Fruit fly (Drosophila melanogaster): ENCODE results near the gene Vha100-5.

Vha100-5 gene

DNA sequence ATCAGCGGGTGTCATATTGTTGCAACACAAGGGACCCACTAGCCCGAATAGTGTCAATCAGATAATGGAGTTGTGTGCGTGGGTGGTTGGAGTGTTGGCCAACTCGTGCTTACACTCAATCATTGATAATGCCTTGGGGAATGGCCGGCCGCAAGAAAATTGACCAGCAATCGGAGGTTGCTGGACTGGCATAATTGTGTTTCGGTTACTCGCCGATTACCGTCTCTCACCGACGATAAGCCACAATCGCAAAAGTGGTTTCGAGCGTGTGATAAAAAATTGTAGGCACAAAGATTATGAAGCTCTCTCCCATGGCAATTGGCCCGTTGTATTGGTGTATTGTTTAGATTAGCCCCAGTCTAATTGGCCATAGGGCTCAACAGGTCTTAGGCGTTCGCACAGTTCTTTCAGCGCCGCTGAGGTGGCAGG lies at the start of gene Vha100-5:
Gene Vha100-5, plus strand, starts transcription at position 395 of the 429 bp plus-strand sequence.
- TF ChIP-seq insv (optimal IDR thresholded peaks at IDR 0.05) (no peak), Sin3A (optimal IDR thresholded peaks at IDR 0.05) (no peak)

DNA sequence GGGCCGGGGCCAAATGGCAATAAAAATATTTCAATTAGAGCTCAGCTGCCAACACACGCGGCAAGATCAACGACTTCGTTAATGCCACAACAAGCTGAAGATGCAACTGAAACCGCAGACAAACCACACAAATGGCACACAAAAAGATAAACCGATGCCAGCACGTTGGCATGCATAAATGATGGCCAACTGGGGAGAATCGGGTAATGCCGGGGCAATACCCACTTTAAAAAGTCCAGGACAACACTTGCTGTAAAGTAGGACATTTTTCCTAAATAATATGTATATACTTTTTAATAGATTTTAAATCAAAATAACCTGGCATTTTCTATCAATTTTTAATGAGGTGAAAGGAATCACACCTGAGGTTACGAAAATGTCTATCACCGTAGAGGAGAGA lies 44.2 kb upstream of the Vha100-5 start, which contains the start of gene CG4988:
Gene CG4988, plus strand, starts transcription at position 301 of the 400 bp plus-strand sequence.
- no peak for TF ChIP-seq h (optimal IDR thresholded peaks at IDR 0.05)
- no peak for TF ChIP-seq ttk (optimal IDR thresholded peaks at IDR 0.05)
- TF ChIP-seq Myc (optimal IDR thresholded peaks at IDR 0.05) = no peak
- TF ChIP-seq insv (optimal IDR thresholded peaks at IDR 0.05) = no peak
- TF ChIP-seq Sin3A (optimal IDR thresholded peaks at IDR 0.05) = no peak

DNA sequence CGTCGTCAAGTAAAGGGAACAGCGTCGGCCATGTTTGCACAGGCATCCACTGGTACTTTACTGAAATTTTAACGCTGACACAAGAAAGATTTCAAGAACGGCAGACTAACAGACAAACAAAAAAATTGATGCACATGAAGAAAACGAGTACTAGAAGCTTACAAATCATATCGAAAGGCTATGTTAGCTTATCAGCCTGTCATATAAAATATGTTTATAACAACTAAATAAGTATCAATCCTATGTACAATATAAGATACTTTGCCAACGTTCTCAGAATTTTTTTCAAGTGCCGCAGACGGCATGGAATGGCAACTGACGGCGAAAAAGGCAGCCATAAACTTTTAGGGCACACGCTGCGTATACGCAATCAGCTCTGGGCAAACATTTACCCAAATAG lies 36.9 kb upstream of the Vha100-5 start:
- TF ChIP-seq Myc (optimal IDR thresholded peaks at IDR 0.05) = no peak
- TF ChIP-seq ttk (optimal IDR thresholded peaks at IDR 0.05) = no peak
- TF ChIP-seq h (optimal IDR thresholded peaks at IDR 0.05) = no peak
- TF ChIP-seq psq (optimal IDR thresholded peaks at IDR 0.05) = no peak
- TF ChIP-seq insv (optimal IDR thresholded peaks at IDR 0.05) = no peak
- no peak for TF ChIP-seq Sin3A (optimal IDR thresholded peaks at IDR 0.05)

DNA sequence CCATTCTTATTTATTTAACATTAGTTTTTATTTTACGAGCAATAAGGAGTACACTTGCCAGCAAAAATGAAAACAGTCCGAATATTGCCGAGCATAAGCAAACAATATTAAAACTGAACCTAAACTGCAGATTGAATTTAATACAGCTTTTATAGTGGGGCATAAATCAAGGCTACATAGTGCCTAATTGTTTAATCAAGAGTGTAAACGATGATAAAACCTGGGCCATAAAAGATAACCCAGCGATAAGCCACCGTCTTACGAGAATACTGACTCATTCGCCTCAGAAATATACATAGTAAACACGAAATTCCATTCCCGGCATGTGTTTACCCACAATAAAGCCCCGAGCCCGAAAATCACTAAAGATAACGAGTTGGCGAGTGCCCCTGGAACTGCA lies 2.8 kb upstream of the Vha100-5 start:
- TF ChIP-seq Sin3A (optimal IDR thresholded peaks at IDR 0.05) = no peak
- no peak for TF ChIP-seq psq (optimal IDR thresholded peaks at IDR 0.05)
- no peak for TF ChIP-seq insv (optimal IDR thresholded peaks at IDR 0.05)
- TF ChIP-seq Myc (optimal IDR thresholded peaks at IDR 0.05) = no peak
- TF ChIP-seq ttk (optimal IDR thresholded peaks at IDR 0.05) = no peak
- no peak for TF ChIP-seq h (optimal IDR thresholded peaks at IDR 0.05)

DNA sequence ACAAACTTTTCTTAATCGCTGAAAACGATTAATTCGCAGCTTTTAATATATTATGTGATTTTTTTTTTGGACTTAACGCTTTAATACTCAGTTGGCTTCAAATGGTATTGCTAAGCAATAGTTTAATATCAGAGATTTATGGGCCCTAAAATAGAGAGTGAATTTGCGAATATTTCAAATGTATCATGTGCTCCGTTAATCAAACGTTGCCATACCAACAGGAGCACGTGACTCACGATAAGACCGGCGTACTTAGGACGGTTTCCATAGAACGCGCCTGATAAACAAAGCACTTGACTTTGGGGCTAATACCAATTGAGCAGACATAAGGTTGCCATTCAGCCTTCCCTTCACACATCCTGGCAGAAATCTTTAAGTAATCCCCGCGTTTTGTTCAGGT lies 1.1 kb upstream of the Vha100-5 start:
- TF ChIP-seq Sin3A (optimal IDR thresholded peaks at IDR 0.05) (no peak), Myc (optimal IDR thresholded peaks at IDR 0.05) (no peak)

DNA sequence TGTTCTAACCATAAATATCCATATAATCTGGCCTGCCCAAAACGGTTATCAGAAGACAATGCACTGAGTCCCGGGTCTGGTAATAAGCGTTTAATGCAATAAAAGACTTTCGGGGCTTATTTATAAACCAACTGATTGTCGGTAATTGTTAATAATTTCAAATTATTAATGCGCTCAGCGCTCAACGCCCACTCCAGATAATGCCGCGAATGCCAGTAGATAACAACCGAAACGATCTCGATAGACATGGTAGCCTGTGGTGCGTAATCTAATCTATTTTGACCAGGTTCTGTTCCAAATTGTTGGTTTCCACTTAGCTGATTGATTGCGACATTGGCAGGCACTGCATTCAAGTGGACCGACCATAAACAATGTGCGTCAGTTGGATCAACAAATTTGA lies 1.8 kb downstream of the Vha100-5 start:
- TF ChIP-seq psq (optimal IDR thresholded peaks at IDR 0.05) = no peak
- TF ChIP-seq ttk (optimal IDR thresholded peaks at IDR 0.05) = no peak
- TF ChIP-seq Sin3A (optimal IDR thresholded peaks at IDR 0.05) = no peak
- no peak for TF ChIP-seq Myc (optimal IDR thresholded peaks at IDR 0.05)
- TF ChIP-seq h (optimal IDR thresholded peaks at IDR 0.05) = no peak
- no peak for TF ChIP-seq insv (optimal IDR thresholded peaks at IDR 0.05)

DNA sequence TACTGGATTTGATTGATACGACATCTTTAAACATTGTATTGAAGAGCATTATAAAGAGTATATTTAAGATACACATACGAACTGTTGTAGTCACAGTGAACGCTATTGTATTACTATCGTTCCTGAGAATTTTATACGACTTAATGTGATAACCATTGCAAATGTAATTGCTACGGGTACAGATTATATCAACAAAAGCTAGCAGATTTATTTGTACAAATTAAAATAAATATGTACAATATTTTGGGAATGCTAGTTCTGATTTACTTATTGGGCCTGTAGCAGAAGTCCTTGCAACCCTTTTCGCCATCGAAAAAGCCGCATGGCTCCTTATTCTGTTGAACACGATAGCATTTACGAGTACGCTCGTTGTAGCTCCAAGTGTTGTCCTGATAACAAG lies 14.7 kb downstream of the Vha100-5 start, which contains the start of gene CG42470:
Gene CG42470, minus strand, starts transcription at position 101 of the 400 bp plus-strand sequence.
- no peak for TF ChIP-seq Myc (optimal IDR thresholded peaks at IDR 0.05)
- TF ChIP-seq ttk (optimal IDR thresholded peaks at IDR 0.05) = no peak
- no peak for TF ChIP-seq h (optimal IDR thresholded peaks at IDR 0.05)
- TF ChIP-seq psq (optimal IDR thresholded peaks at IDR 0.05) = no peak
- no peak for TF ChIP-seq insv (optimal IDR thresholded peaks at IDR 0.05)
- TF ChIP-seq Sin3A (optimal IDR thresholded peaks at IDR 0.05) = no peak

DNA sequence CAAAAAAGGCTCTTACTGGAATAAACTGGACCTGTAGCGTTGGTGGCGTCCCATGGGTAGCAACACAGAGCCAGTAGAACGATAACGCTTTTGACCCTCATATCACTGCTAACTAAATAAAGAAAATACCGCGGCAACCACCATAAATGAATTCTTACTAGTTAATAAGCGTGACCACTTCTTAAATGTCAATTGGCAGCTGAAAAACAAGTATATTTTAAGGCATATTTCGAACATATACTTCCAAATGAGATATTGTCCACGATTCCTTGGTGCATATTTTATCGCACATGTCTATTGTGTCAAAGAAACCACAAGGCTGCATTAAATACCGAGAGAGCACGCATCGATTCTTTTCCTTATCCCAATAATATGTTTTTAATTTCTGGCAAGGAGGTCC lies 15.2 kb downstream of the Vha100-5 start, which contains the start of gene CG42471:
Gene CG42471, minus strand, starts transcription at position 101 of the 400 bp plus-strand sequence.
- TF ChIP-seq Sin3A (optimal IDR thresholded peaks at IDR 0.05) (no peak), Myc (optimal IDR thresholded peaks at IDR 0.05) (no peak), psq (optimal IDR thresholded peaks at IDR 0.05) (no peak), h (optimal IDR thresholded peaks at IDR 0.05) (no peak), ttk (optimal IDR thresholded peaks at IDR 0.05) (no peak), insv (optimal IDR thresholded peaks at IDR 0.05) (no peak)

DNA sequence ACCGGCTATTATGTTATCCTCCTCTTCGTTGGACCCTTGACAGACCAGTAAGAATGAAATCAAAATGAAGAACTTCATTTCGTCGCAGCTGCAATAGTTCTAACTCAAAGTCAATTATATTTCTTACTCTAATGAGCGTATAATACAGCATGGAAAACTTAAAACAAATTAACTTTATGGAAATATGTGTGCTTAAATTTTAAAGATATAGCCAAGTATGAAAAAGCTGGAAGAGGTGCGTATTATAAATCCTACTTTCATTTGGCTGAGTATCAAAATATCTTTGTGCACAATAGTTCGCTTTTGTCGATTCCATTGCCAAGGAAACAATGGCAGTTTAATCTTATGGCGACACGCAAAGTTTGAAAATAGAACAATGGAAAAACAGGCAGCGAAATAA lies 15.7 kb downstream of the Vha100-5 start, which contains the start of gene Sfp33A1:
Gene Sfp33A1, minus strand, starts transcription at position 101 of the 400 bp plus-strand sequence.
- no peak for TF ChIP-seq psq (optimal IDR thresholded peaks at IDR 0.05)
- no peak for TF ChIP-seq h (optimal IDR thresholded peaks at IDR 0.05)
- no peak for TF ChIP-seq Sin3A (optimal IDR thresholded peaks at IDR 0.05)
- TF ChIP-seq ttk (optimal IDR thresholded peaks at IDR 0.05) = no peak
- TF ChIP-seq Myc (optimal IDR thresholded peaks at IDR 0.05) = no peak

DNA sequence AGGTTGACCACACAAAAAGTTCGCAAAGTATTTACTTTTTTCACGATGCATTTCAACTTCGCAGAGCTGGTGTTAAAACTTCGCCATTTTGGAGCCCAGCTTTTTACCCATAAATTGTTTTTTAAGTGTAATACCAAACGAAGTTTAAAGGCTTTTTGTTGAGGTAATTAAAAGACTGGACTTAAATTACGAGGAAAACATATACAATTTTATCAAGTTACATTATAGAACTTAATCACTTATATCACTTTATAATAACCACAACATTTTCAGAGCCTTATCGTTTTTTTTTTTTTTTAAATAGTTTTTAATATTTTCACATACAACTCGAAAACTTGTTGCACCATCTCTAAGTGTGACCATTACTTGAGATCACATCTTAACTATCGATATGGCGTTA lies 49.3 kb downstream of the Vha100-5 start, which contains the start of gene CG14931:
Gene CG14931, plus strand, starts transcription at position 301 of the 400 bp plus-strand sequence.
- no peak for TF ChIP-seq Sin3A (optimal IDR thresholded peaks at IDR 0.05)
- TF ChIP-seq ttk (optimal IDR thresholded peaks at IDR 0.05) = no peak
- no peak for TF ChIP-seq h (optimal IDR thresholded peaks at IDR 0.05)
- TF ChIP-seq psq (optimal IDR thresholded peaks at IDR 0.05) = no peak
- no peak for TF ChIP-seq insv (optimal IDR thresholded peaks at IDR 0.05)
- no peak for TF ChIP-seq Myc (optimal IDR thresholded peaks at IDR 0.05)

DNA sequence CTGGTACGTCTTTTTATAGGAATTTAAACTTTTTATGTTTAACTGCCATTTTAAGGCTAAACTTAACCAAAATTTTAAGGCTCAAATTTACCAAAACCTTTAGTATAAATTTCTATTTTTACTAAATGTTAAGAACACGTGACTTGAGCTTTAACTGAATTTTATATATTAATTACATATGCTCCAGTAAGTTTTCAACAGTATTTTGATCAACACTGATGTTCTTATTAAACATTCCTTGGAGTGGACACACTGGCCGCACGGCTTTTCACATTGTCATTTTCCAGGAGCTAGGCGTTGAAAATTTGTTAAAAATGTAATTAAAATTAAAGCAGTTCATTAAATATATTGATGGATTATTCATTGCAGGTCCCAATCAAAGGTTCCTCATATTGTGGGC lies 50.9 kb downstream of the Vha100-5 start, which contains the start of gene CG14932:
Gene CG14932, plus strand, starts transcription at position 230 of the 400 bp plus-strand sequence.
- TF ChIP-seq insv (optimal IDR thresholded peaks at IDR 0.05) (no peak), h (optimal IDR thresholded peaks at IDR 0.05) (no peak), psq (optimal IDR thresholded peaks at IDR 0.05) (no peak), Sin3A (optimal IDR thresholded peaks at IDR 0.05) (no peak), ttk (optimal IDR thresholded peaks at IDR 0.05) (no peak), Myc (optimal IDR thresholded peaks at IDR 0.05) (no peak)

DNA sequence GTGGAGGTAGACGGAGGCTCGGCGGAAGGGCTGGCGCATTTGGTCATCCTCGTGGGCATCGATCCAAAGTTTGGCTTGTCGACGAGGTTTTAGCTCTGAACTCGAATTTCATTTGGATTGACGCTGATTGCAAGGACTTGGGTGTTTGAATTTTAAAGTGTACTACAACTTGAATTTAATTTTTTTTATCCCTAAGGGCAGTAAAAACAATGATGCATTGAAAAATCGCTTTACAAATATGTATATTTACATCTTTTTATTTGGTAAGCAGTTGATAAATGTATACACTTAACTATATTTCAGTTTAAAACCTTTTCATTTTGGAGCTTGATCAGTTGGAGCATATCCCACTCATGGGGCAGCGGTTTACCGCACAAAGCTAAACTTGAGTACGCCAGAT lies 53.5 kb downstream of the Vha100-5 start, which contains the start of gene Tsp33B:
Gene Tsp33B, minus strand, starts transcription at position 101 of the 400 bp plus-strand sequence.
- TF ChIP-seq Sin3A (optimal IDR thresholded peaks at IDR 0.05) (no peak), Myc (optimal IDR thresholded peaks at IDR 0.05) (no peak)

DNA sequence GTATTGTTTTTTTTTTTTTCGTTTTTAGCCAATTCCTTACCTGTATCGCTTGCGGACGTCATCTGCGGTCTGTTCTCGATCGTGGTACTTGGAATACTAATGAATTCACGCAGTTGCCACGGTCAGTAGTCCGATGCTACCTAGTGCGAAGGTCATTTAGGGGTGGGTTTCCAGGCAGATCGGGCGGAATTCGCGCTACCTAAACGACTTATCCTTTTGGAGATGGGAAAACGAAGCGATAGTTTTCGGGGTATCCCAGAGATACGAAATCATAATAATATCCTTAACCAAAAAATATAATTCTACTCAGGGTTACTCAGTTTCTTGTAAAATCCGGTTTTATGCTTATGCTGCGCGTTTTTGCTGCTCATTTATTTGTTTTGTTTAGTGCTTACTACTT lies 55.2 kb downstream of the Vha100-5 start, which contains the start of gene CG14937:
Gene CG14937, minus strand, starts transcription at position 101 of the 400 bp plus-strand sequence.
- no peak for TF ChIP-seq ttk (optimal IDR thresholded peaks at IDR 0.05)
- no peak for TF ChIP-seq psq (optimal IDR thresholded peaks at IDR 0.05)

Data from Kc167 (cell line).